Fruit fly (Drosophila melanogaster): Measurements from ENCODE around the gene Rox8.
A peak's percentile ranks its signal among the peaks of the same experiment; 100 is the strongest.

Rox8 gene

dm6 chr3R:24025715-24026467 lies 22.2 kb downstream of the Rox8 start (continued):
- no peak for TF ChIP-seq CG10565 (GFP tag; optimal IDR thresholded peaks at IDR 0.05)
- TF ChIP-seq lilli (GFP tag; optimal IDR thresholded peaks at IDR 0.05): peak; percentile 42
- TF ChIP-seq CG14965 (GFP tag; optimal IDR thresholded peaks at IDR 0.05; ENCODE audit: borderline replicate concordance): no peak
- TF ChIP-seq CG3281 (GFP tag; optimal IDR thresholded peaks at IDR 0.05): no peak
- TF ChIP-seq E2f2 (GFP tag; IDR thresholded peaks at IDR 0.05): 0 out of 2 replicates have a peak, but pooled peaks have one; percentile 21
- TF ChIP-seq bsh (GFP tag; optimal IDR thresholded peaks at IDR 0.05): peak in 1 of 2 experiments; percentile 65
- peak; percentile 19; the same call in 1 of the 2 replicates for TF ChIP-seq CG10366 (GFP tag; IDR thresholded peaks at IDR 0.05)
- TF ChIP-seq CG5245 (GFP tag; optimal IDR thresholded peaks at IDR 0.05): no peak
- no peak for TF ChIP-seq dan (GFP tag; IDR thresholded peaks at IDR 0.05)
- no peak for TF ChIP-seq gcm2 (GFP tag; optimal IDR thresholded peaks at IDR 0.05)
- TF ChIP-seq Ssrp (tag; optimal IDR thresholded peaks at IDR 0.05): peak; percentile 29
- peak; percentile 4 for TF ChIP-seq CG1233 (GFP tag; optimal IDR thresholded peaks at IDR 0.05)
- TF ChIP-seq fd96Cb (tag; optimal IDR thresholded peaks at IDR 0.05): peak; percentile 39
- peak; percentile 28 for TF ChIP-seq CG15269 (tag; optimal IDR thresholded peaks at IDR 0.05)
- TF ChIP-seq Optix (GFP tag; IDR thresholded peaks at IDR 0.05): no peak
- peak; percentile 55; the same call in 1 of the 2 replicates for TF ChIP-seq Xrp1 (GFP tag; IDR thresholded peaks at IDR 0.05)
- TF ChIP-seq CG18619 (GFP tag; optimal IDR thresholded peaks at IDR 0.05): peak; percentile 13
- no peak for TF ChIP-seq ase (GFP tag; IDR thresholded peaks at IDR 0.05)
- no peak for TF ChIP-seq dm (GFP tag; optimal IDR thresholded peaks at IDR 0.05)
- TF ChIP-seq ci (GFP tag; IDR thresholded peaks at IDR 0.05): 0 out of 3 replicates have a peak, but pooled peaks have one; percentile 56
- TF ChIP-seq NfI (GFP tag; optimal IDR thresholded peaks at IDR 0.05): no peak
- TF ChIP-seq CG2199 (GFP tag; IDR thresholded peaks at IDR 0.05): no peak
- TF ChIP-seq CG7271 (tag; optimal IDR thresholded peaks at IDR 0.05): no peak
- TF ChIP-seq CG3995 (GFP tag; optimal IDR thresholded peaks at IDR 0.05): no peak
- TF ChIP-seq Spps (tag; optimal IDR thresholded peaks at IDR 0.05): no peak
- TF ChIP-seq grn (GFP tag; optimal IDR thresholded peaks at IDR 0.05): no peak
- TF ChIP-seq Pdp1 (GFP tag; optimal IDR thresholded peaks at IDR 0.05): peak in 1 of 2 experiments; percentile 51
- TF ChIP-seq tap (tag; optimal IDR thresholded peaks at IDR 0.05): no peak
- TF ChIP-seq E2f1 (GFP tag; IDR thresholded peaks at IDR 0.05): no peak
- no peak for TF ChIP-seq H15 (GFP tag; IDR thresholded peaks at IDR 0.05)
- TF ChIP-seq CG3065 (GFP tag; optimal IDR thresholded peaks at IDR 0.05): no peak
- no peak for TF ChIP-seq CG3847 (GFP tag; IDR thresholded peaks at IDR 0.05)
- TF ChIP-seq Sox102F (GFP tag; optimal IDR thresholded peaks at IDR 0.05): peak; percentile 71
- no peak for TF ChIP-seq en (GFP tag; optimal IDR thresholded peaks at IDR 0.05)
- TF ChIP-seq Poxn (GFP tag; IDR thresholded peaks at IDR 0.05): no peak
- no peak for TF ChIP-seq CG8944 (GFP tag; optimal IDR thresholded peaks at IDR 0.05)
- TF ChIP-seq CG6654 (GFP tag; optimal IDR thresholded peaks at IDR 0.05): no peak
- TF ChIP-seq tx (GFP tag; optimal IDR thresholded peaks at IDR 0.05): peak; percentile 6
- no peak for TF ChIP-seq Usf (GFP tag; optimal IDR thresholded peaks at IDR 0.05)
- 0 out of 2 replicates have a peak, but pooled peaks have one; percentile 15 for TF ChIP-seq CG11696 (GFP tag; IDR thresholded peaks at IDR 0.05)
- peak; percentile 83 for TF ChIP-seq sens (GFP tag)
- 0 out of 3 replicates have a peak, but pooled peaks have one; percentile 25 for TF ChIP-seq CG11093 (GFP tag; IDR thresholded peaks at IDR 0.05)
- peak; percentile 6 for TF ChIP-seq tio (GFP tag; optimal IDR thresholded peaks at IDR 0.05)
- TF ChIP-seq toy (GFP tag; IDR thresholded peaks at IDR 0.05): no peak
- peak; percentile 5 for TF ChIP-seq unpg (GFP tag; optimal IDR thresholded peaks at IDR 0.05)
- TF ChIP-seq otp (GFP tag; IDR thresholded peaks at IDR 0.05): no peak
- TF ChIP-seq PHDP (tag; optimal IDR thresholded peaks at IDR 0.05): peak; percentile 36
- TF ChIP-seq CG16863 (GFP tag; optimal IDR thresholded peaks at IDR 0.05): peak; percentile 44
- TF ChIP-seq CG7839 (tag; optimal IDR thresholded peaks at IDR 0.05): peak; percentile 69
- no peak for TF ChIP-seq Sry-β (GFP tag; optimal IDR thresholded peaks at IDR 0.05)

Data from whole organism, embryonic.